Fruit fly (Drosophila melanogaster) whole organism, embryonic: ENCODE measurements around the gene CG46397.

Source experiments
- C15 ChIP-seq: fragments of 200-800 bp; sonication (Bioruptor generic); IDR thresholded peaks from 3 replicates; pipeline ENCODE4 v1.3.6; 2022; ENCODE audit warnings: missing biosample characterization, missing genetic modification characterization
- CG10979 ChIP-seq: fragments of 200-800 bp; sonication (Bioruptor generic); optimal IDR thresholded peaks from 2 replicates; lab custom pipeline; 2018; ENCODE audit warnings: missing biosample characterization, mild to moderate bottlenecking, missing genetic modification characterization, moderate library complexity
- CG1233 ChIP-seq: fragments of 200-800 bp; sonication (Bioruptor generic); optimal IDR thresholded peaks from 4 replicates; lab custom pipeline; 2018; ENCODE audit warnings: missing biosample characterization, mild to moderate bottlenecking, missing genetic modification characterization
- CG12744 ChIP-seq: fragments of 200-800 bp; sonication (Bioruptor generic); optimal IDR thresholded peaks from 2 replicates; lab custom pipeline; 2016; ENCODE audit warnings: missing biosample characterization, missing genetic modification characterization
- CG15073 ChIP-seq: fragments of 200-800 bp; sonication (Bioruptor generic); optimal IDR thresholded peaks from 2 replicates; lab custom pipeline; 2016; ENCODE audit warnings: missing biosample characterization, missing genetic modification characterization
- CG15479 ChIP-seq: fragments of 200-800 bp; sonication (Bioruptor generic); optimal IDR thresholded peaks from 3 replicates; lab custom pipeline; 2019; ENCODE audit warnings: missing biosample characterization, mild to moderate bottlenecking, missing genetic modification characterization, moderate library complexity
- CG15514 ChIP-seq: fragments of 200-800 bp; sonication (Bioruptor generic); optimal IDR thresholded peaks from 3 replicates; lab custom pipeline; 2017; ENCODE audit warnings: missing biosample characterization, missing genetic modification characterization, mild to moderate bottlenecking, moderate library complexity, missing genetic modification reagents
- CG1602 ChIP-seq: fragments of 200-800 bp; sonication (Bioruptor generic); optimal IDR thresholded peaks from 3 replicates; lab custom pipeline; 2016; ENCODE audit warnings: missing biosample characterization, missing genetic modification characterization
- CG1603 ChIP-seq: fragments of 200-800 bp; sonication (Bioruptor generic); optimal IDR thresholded peaks from 2 replicates; lab custom pipeline; 2019; ENCODE audit warnings: missing biosample characterization, mild to moderate bottlenecking, missing genetic modification characterization, moderate library complexity
- CG17186 ChIP-seq: fragments of 200-800 bp; sonication (Bioruptor generic); optimal IDR thresholded peaks from 3 replicates; lab custom pipeline; 2017; ENCODE audit warnings: missing biosample characterization, missing genetic modification reagents, missing genetic modification characterization
- CG18262 ChIP-seq: fragments of 200-800 bp; optimal IDR thresholded peaks from 3 replicates; lab custom pipeline; 2019; ENCODE audit warnings: missing biosample characterization, mild to moderate bottlenecking, missing genetic modification characterization, moderate library complexity
- CG32767 ChIP-seq: fragments of 200-800 bp; sonication (Bioruptor generic); IDR thresholded peaks from 2 replicates; pipeline ENCODE4 v1.3.6; 2022; ENCODE audit warnings: missing biosample characterization, missing genetic modification characterization
- CG5953 ChIP-seq: fragments of 200-800 bp; sonication (Bioruptor generic); IDR thresholded peaks from 2 replicates; pipeline ENCODE4 v1.3.6; 2022; ENCODE audit warnings: missing biosample characterization, missing genetic modification characterization
- CG7357 ChIP-seq: fragments of 200-800 bp; sonication (Bioruptor generic); IDR thresholded peaks from 3 replicates; pipeline ENCODE4 v1.3.6; 2022; ENCODE audit warnings: missing biosample characterization, missing genetic modification characterization
- CG7556 ChIP-seq: fragments of 200-800 bp; sonication (Bioruptor generic); optimal IDR thresholded peaks from 2 replicates; lab custom pipeline; 2017; ENCODE audit warnings: missing biosample characterization, mild to moderate bottlenecking, missing genetic modification characterization
- CG9437 ChIP-seq: fragments of 200-800 bp; sonication (Bioruptor generic); optimal IDR thresholded peaks from 2 replicates; lab custom pipeline; 2018; ENCODE audit warnings: missing biosample characterization, mild to moderate bottlenecking, missing genetic modification characterization
- CG9727 ChIP-seq: fragments of 200-800 bp; sonication (Bioruptor generic); optimal IDR thresholded peaks from 3 replicates; lab custom pipeline; 2017; ENCODE audit warnings: missing biosample characterization, mild to moderate bottlenecking, missing genetic modification characterization
- CG9876 ChIP-seq: fragments of 200-800 bp; sonication (Bioruptor generic); optimal IDR thresholded peaks from 2 replicates; lab custom pipeline; 2016; ENCODE audit warnings: missing biosample characterization, missing genetic modification characterization
- D19B ChIP-seq: fragments of 200-800 bp; sonication (Bioruptor generic); optimal IDR thresholded peaks from 2 replicates; lab custom pipeline; 2017; ENCODE audit warnings: missing biosample characterization, mild to moderate bottlenecking, missing genetic modification characterization
- E2f2 ChIP-seq: fragments of 200-800 bp; sonication (Bioruptor generic); IDR thresholded peaks from 2 replicates; pipeline ENCODE4 v1.3.6; 2022; ENCODE audit warnings: missing biosample characterization, missing genetic modification characterization
- Fer3 ChIP-seq: fragments of 200-800 bp; sonication (Bioruptor generic); optimal IDR thresholded peaks from 2 replicates; lab custom pipeline; 2018; ENCODE audit warnings: missing biosample characterization, mild to moderate bottlenecking, missing genetic modification characterization, moderate library complexity
- Hsf ChIP-seq: fragments of 200-800 bp; sonication (Bioruptor generic); optimal IDR thresholded peaks from 3 replicates; lab custom pipeline; 2016; ENCODE audit warnings: missing biosample characterization, missing genetic modification characterization
- Myb ChIP-seq: fragments of 200-800 bp; sonication (Bioruptor generic); optimal IDR thresholded peaks from 2 replicates; lab custom pipeline; 2016; ENCODE audit warnings: missing biosample characterization, missing genetic modification characterization
- NK7.1 ChIP-seq: fragments of 200-800 bp; sonication (Bioruptor generic); optimal IDR thresholded peaks from 3 replicates; lab custom pipeline; 2016; ENCODE audit warnings: missing biosample characterization, missing genetic modification characterization
- Pdp1 ChIP-seq, 2 experiments: fragments of 200-800 bp; sonication (Bioruptor generic); optimal IDR thresholded peaks; 3 replicates each; lab custom pipeline; 2016; ENCODE audit warnings: missing biosample characterization in 2 of 2, missing genetic modification characterization in 2 of 2, mild to moderate bottlenecking in 1 of 2, moderate library complexity in 1 of 2
- Sox102F ChIP-seq: fragments of 200-800 bp; sonication (Bioruptor generic); optimal IDR thresholded peaks from 2 replicates; lab custom pipeline; 2018; ENCODE audit warnings: missing biosample characterization, mild to moderate bottlenecking, missing genetic modification characterization, moderate library complexity
- bowl ChIP-seq: fragments of 200-800 bp; sonication (Bioruptor generic); IDR thresholded peaks from 2 replicates; pipeline ENCODE4 v1.3.6; 2022; ENCODE audit warnings: missing biosample characterization, missing genetic modification characterization
- bsh ChIP-seq, 2 experiments: fragments of 200-800 bp; sonication (Bioruptor generic); optimal IDR thresholded peaks; 2 replicates each; lab custom pipeline; 2017 to 2018; ENCODE audit warnings: mild to moderate bottlenecking in 2 of 2, missing biosample characterization in 2 of 2, missing genetic modification characterization in 2 of 2, moderate library complexity in 1 of 2
- ci ChIP-seq: fragments of 200-800 bp; sonication (Bioruptor generic); IDR thresholded peaks from 3 replicates; pipeline ENCODE4 v1.3.6; 2022; ENCODE audit warnings: missing biosample characterization, missing genetic modification characterization
- dmrt11E ChIP-seq: fragments of 200-800 bp; sonication (Bioruptor generic); optimal IDR thresholded peaks from 3 replicates; lab custom pipeline; 2018; ENCODE audit warnings: missing biosample characterization, mild to moderate bottlenecking, missing genetic modification characterization, moderate library complexity
- ems ChIP-seq: fragments of 200-800 bp; sonication (Bioruptor generic); optimal IDR thresholded peaks from 3 replicates; lab custom pipeline; 2016; ENCODE audit warnings: missing biosample characterization, missing genetic modification characterization
- ewg ChIP-seq: fragments of 200-800 bp; sonication (Bioruptor generic); optimal IDR thresholded peaks from 3 replicates; lab custom pipeline; 2017; ENCODE audit warnings: mild to moderate bottlenecking, missing biosample characterization, missing genetic modification reagents, missing genetic modification characterization
- fd64A ChIP-seq: fragments of 200-800 bp; sonication (Bioruptor generic); optimal IDR thresholded peaks from 3 replicates; lab custom pipeline; 2018; ENCODE audit warnings: missing biosample characterization, mild to moderate bottlenecking, missing genetic modification characterization
- fu2 ChIP-seq: fragments of 200-800 bp; sonication (Bioruptor generic); optimal IDR thresholded peaks from 2 replicates; lab custom pipeline; 2016; ENCODE audit warnings: missing biosample characterization, missing genetic modification characterization
- grau ChIP-seq: fragments of 200-800 bp; optimal IDR thresholded peaks from 3 replicates; lab custom pipeline; 2019; ENCODE audit warnings: missing biosample characterization, mild to moderate bottlenecking, missing genetic modification characterization, moderate library complexity
- hb ChIP-seq: fragments of 200-800 bp; sonication (Bioruptor generic); IDR thresholded peaks from 3 replicates; pipeline ENCODE4 v1.3.6; 2022; ENCODE audit warnings: missing biosample characterization, missing genetic modification characterization; ENCODE audit not compliant: partially characterized antibody
- ind ChIP-seq: fragments of 200-800 bp; sonication (Bioruptor generic); optimal IDR thresholded peaks from 3 replicates; lab custom pipeline; 2016; ENCODE audit warnings: missing biosample characterization, missing genetic modification characterization
- lola ChIP-seq, 3 experiments: fragments of >200 bp in 2 of 3; fragments of 200-800 bp in 1 of 3; sonication (Bioruptor generic) in 1 of 3; optimal IDR thresholded peaks; 2 replicates each; lab custom pipeline; 2017 to 2019; ENCODE audit warnings: missing biosample characterization in 3 of 3, missing genetic modification characterization in 3 of 3, mild to moderate bottlenecking in 1 of 3, moderate library complexity in 1 of 3
- maf-S ChIP-seq: fragments of 200-800 bp; sonication (Bioruptor generic); optimal IDR thresholded peaks from 2 replicates; lab custom pipeline; 2016; ENCODE audit warnings: missing biosample characterization, missing genetic modification characterization
- nom ChIP-seq: fragments of 200-800 bp; sonication (Bioruptor generic); optimal IDR thresholded peaks from 2 replicates; lab custom pipeline; 2017; ENCODE audit warnings: missing biosample characterization, missing genetic modification characterization, mild to moderate bottlenecking, moderate library complexity, missing genetic modification reagents
- prd ChIP-seq, 3 experiments: fragments of >200 bp in 2 of 3; fragments of 200-800 bp in 1 of 3; sonication (Bioruptor generic) in 1 of 3; optimal IDR thresholded peaks in 2 of 3; IDR thresholded peaks in 1 of 3; 2 replicates in 2 of 3; 3 replicates in 1 of 3; pipeline versions ENCODE4 v1.3.6 to Lab custom; 2017 to 2022; ENCODE audit warnings: missing biosample characterization in 1 of 3, missing genetic modification characterization in 1 of 3
- row ChIP-seq: fragments of 200-800 bp; sonication (Bioruptor generic); IDR thresholded peaks from 3 replicates; pipeline ENCODE4 v1.3.6; 2022; ENCODE audit warnings: missing biosample characterization, missing genetic modification characterization
- sens ChIP-seq: fragments of 200-800 bp; sonication (Bioruptor generic); peaks from one replicate; lab custom pipeline; 2016; ENCODE audit warnings: missing biosample characterization, missing genetic modification characterization
- shn ChIP-seq: fragments of 200-800 bp; sonication (Bioruptor generic); optimal IDR thresholded peaks from 3 replicates; lab custom pipeline; 2016; ENCODE audit warnings: missing biosample characterization, missing genetic modification characterization
- sna ChIP-seq: fragments of 200-800 bp; sonication (Bioruptor generic); IDR thresholded peaks from 2 replicates; pipeline ENCODE4 v1.3.6; 2022; ENCODE audit warnings: missing biosample characterization, missing genetic modification characterization; ENCODE audit not compliant: partially characterized antibody
- ssp ChIP-seq: fragments of 200-800 bp; sonication (Bioruptor generic); IDR thresholded peaks from 2 replicates; pipeline ENCODE4 v1.3.6; 2022; ENCODE audit warnings: missing biosample characterization, missing genetic modification characterization
- tap ChIP-seq: fragments of 200-800 bp; optimal IDR thresholded peaks from 3 replicates; lab custom pipeline; 2019; ENCODE audit warnings: missing biosample characterization, mild to moderate bottlenecking, missing genetic modification characterization, moderate library complexity
- wdn ChIP-seq: fragments of 200-800 bp; sonication (Bioruptor generic); IDR thresholded peaks from 2 replicates; pipeline ENCODE4 v1.3.6; 2022; ENCODE audit warnings: missing biosample characterization, missing genetic modification characterization

The CG46397 gene

DNA sequence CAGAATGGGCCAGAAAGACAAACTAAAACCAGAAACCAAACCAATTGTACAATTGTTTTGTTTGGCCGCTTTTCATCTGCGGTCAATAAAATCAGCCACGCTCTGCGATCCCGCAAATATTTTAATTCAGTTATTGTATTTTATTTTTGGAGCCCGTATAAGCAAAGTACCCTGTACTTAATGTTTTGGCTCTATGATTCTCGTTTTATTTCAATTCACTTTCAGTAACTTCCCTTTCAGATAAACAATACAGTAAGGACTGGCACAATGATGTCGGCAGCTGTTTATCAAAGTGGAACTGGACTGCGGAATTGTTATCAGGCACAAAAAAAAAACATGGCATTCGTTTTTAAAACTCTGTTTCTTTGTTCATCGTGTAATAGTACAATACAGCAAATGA lies 1.6 kb downstream of the CG46397 start:
- TF ChIP-seq grau (tag; lab: Kevin White, UChicago) (peak; percentile 51), row (GFP tag; lab: Robert Waterston, UW) (0 out of 3 replicates have a peak, but pooled peaks have one; percentile 10), D19B (GFP tag; lab: Kevin White, UChicago) (peak; percentile 2), lola (GFP tag; optimal IDR thresholded peaks at IDR 0.05; lab: Kevin White, UChicago) (no peak), CG15479 (GFP tag; lab: Kevin White, UChicago) (peak; percentile 21), tap (tag; lab: Kevin White, UChicago) (no peak), fu2 (no peak), bowl (GFP tag; lab: Robert Waterston, UW) (no peak), ems (no peak), ssp (no peak), sens (GFP tag; lab: Kevin White, UChicago) (peak; percentile 57), Hsf (GFP tag; lab: Kevin White, UChicago) (no peak), CG12744 (GFP tag; lab: Kevin White, UChicago) (no peak), CG1233 (no peak), shn (GFP tag; lab: Kevin White, UChicago) (no peak), CG7357 (GFP tag; lab: Robert Waterston, UW) (no peak), wdn (no peak)
- TF ChIP-seq, all 482 proteins: peak for 5

- TF ChIP-seq sna, result no peak
- peak; percentile 32 for TF ChIP-seq CG9727 (GFP tag; lab: Kevin White, UChicago)
- TF ChIP-seq hb (GFP tag; lab: Robert Waterston, UW), result no peak
- TF ChIP-seq bsh (GFP tag; optimal IDR thresholded peaks at IDR 0.05; lab: Kevin White, UChicago), result peak in 1 of 2 experiments; percentile 53
- no peak for TF ChIP-seq CG32767
- no peak for TF ChIP-seq ewg
- no peak for TF ChIP-seq CG1233
- TF ChIP-seq NK7.1 (GFP tag; lab: Kevin White, UChicago), result no peak
- peak in 1 of 2 experiments; percentile 41 for TF ChIP-seq Pdp1 (GFP tag; optimal IDR thresholded peaks at IDR 0.05; lab: Kevin White, UChicago)
- no peak for TF ChIP-seq CG1603 (tag; lab: Kevin White, UChicago)
- TF ChIP-seq Sox102F, result no peak
- peak; percentile 28 for TF ChIP-seq CG18262 (tag; lab: Kevin White, UChicago)
- TF ChIP-seq fd64A (GFP tag; lab: Kevin White, UChicago), result peak; percentile 34
- TF ChIP-seq Fer3 (tag; lab: Kevin White, UChicago), result no peak
- peak; percentile 44 for TF ChIP-seq dmrt11E (tag; lab: Kevin White, UChicago)
- TF ChIP-seq CG7556 (GFP tag; lab: Kevin White, UChicago), result no peak
- peak; percentile 29 for TF ChIP-seq nom (GFP tag; lab: Kevin White, UChicago)
- no peak for TF ChIP-seq CG1602 (GFP tag; lab: Kevin White, UChicago)
- TF ChIP-seq CG17186, result no peak
- TF ChIP-seq ind (GFP tag; lab: Kevin White, UChicago), result no peak
- no peak for TF ChIP-seq D19B (GFP tag; lab: Kevin White, UChicago)
- peak; percentile 58; the same call in 1 of the 3 replicates for TF ChIP-seq ci
- no peak for TF ChIP-seq CG15073
- no peak for TF ChIP-seq maf-S (GFP tag; lab: Kevin White, UChicago)
- no peak for TF ChIP-seq CG5953
- TF ChIP-seq Myb (GFP tag; lab: Kevin White, UChicago), result no peak
- TF ChIP-seq E2f2, result no peak
- TF ChIP-seq prd (optimal IDR thresholded peaks at IDR 0.05; lab: Kevin White, UChicago), result no peak
- no peak for TF ChIP-seq prd (GFP tag; IDR thresholded peaks at IDR 0.05; lab: Robert Waterston, UW)
- TF ChIP-seq CG10979 (tag; lab: Kevin White, UChicago), result peak; percentile 16
- no peak for TF ChIP-seq CG9876 (GFP tag; lab: Kevin White, UChicago)
- no peak for TF ChIP-seq CG15514 (GFP tag; lab: Kevin White, UChicago)
- TF ChIP-seq CG9437 (GFP tag; lab: Kevin White, UChicago), result no peak
- TF ChIP-seq C15 (GFP tag; lab: Robert Waterston, UW), result no peak
These were observed 3.1 kb downstream of the CG46397 start for dm6 chr2L:8949919-8950722.
